Worm (Caenorhabditis elegans) whole organism, L2 larva: Measurements from ENCODE around the gene dnj-24.

Source experiments
- F13H6.1 ChIP-seq: sonication (generic microtip); optimal IDR thresholded peaks from 2 replicates; lab custom pipeline; 2016; ENCODE audit warnings: missing genetic modification characterization, missing compliant biosample characterization
- ZK546.5 ChIP-seq: sonication (generic microtip); optimal IDR thresholded peaks from 2 replicates; lab custom pipeline; 2017; ENCODE audit warnings: missing biosample characterization, missing genetic modification characterization
- aly-2 ChIP-seq: fragments of 150-350 bp; optimal IDR thresholded peaks from 2 replicates; lab custom pipeline; 2014; ENCODE audit warnings: missing biosample characterization, missing genetic modification characterization
- egl-27 ChIP-seq: sonication (generic microtip); optimal IDR thresholded peaks from 3 replicates; lab custom pipeline; 2017; ENCODE audit warnings: missing biosample characterization, missing genetic modification reagents, missing genetic modification characterization
- elt-3 ChIP-seq: sonication (generic microtip); optimal IDR thresholded peaks from 2 replicates; lab custom pipeline; 2017; ENCODE audit warnings: missing biosample characterization, missing genetic modification characterization
- mdl-1 ChIP-seq, 2 experiments: fragments of 150-350 bp in 1 of 2; sonication (generic microtip) in 1 of 2; optimal IDR thresholded peaks; 2 replicates each; lab custom pipeline; 2017; ENCODE audit warnings: missing biosample characterization in 2 of 2, missing genetic modification characterization in 2 of 2
- nhr-10 ChIP-seq: sonication (generic microtip); optimal IDR thresholded peaks from 2 replicates; lab custom pipeline; 2017; ENCODE audit warnings: missing biosample characterization, missing genetic modification characterization
- nhr-11 ChIP-seq: fragments of 150-350 bp; optimal IDR thresholded peaks from 2 replicates; lab custom pipeline; 2014; ENCODE audit warnings: missing biosample characterization, missing genetic modification characterization
- peb-1 ChIP-seq: fragments of 150-350 bp; optimal IDR thresholded peaks from 2 replicates; lab custom pipeline; 2014; ENCODE audit warnings: missing biosample characterization, missing genetic modification characterization
- unc-39 ChIP-seq: fragments of 150-350 bp; optimal IDR thresholded peaks from 2 replicates; lab custom pipeline; 2014; ENCODE audit warnings: missing biosample characterization, missing genetic modification characterization

- TF ChIP-seq unc-39 (tag; lab: Kevin White, UChicago) (no peak), mdl-1 (tag; optimal IDR thresholded peaks at IDR 0.05; lab: Kevin White, UChicago) (no peak), aly-2 (tag; lab: Kevin White, UChicago) (no peak), nhr-11 (tag; lab: Kevin White, UChicago) (no peak), elt-3 (tag; lab: Kevin White, UChicago) (no peak), nhr-10 (tag; lab: Kevin White, UChicago) (no peak), ZK546.5 (tag; lab: Kevin White, UChicago) (no peak), peb-1 (no peak), F13H6.1 (tag; lab: Kevin White, UChicago) (no peak), egl-27 (tag; lab: Kevin White, UChicago) (no peak)
Observed at ce11 chrIII:5407588-5407987, 16.3 kb downstream of the dnj-24 start, which contains the start of gene W03A5.1.
